Worm (Caenorhabditis elegans) whole organism, dauer: ENCODE results near the gene C52B9.19.
"Not testable (repeated sequence)": the region's sequence is repeated elsewhere in the genome, so short reads cannot be mapped to it uniquely, and the experiment has no call there.

Experiments used
- unc-62 ChIP-seq: sonication (generic microtip); optimal IDR thresholded peaks from 2 replicates; lab custom pipeline; 2017; ENCODE audit warnings: missing biosample characterization, missing genetic modification reagents, missing genetic modification characterization

C52B9.19 gene

ce11 chrX:4314939-4315338, 32.6 kb downstream of the C52B9.19 start:
- TF ChIP-seq unc-62, result no peak

ce11 chrX:4317095-4317494, 34.7 kb downstream of the C52B9.19 start:
- TF ChIP-seq unc-62, result no peak

- TF ChIP-seq unc-62, result no peak
Observed at ce11 chrX:4320563-4320962, 38.2 kb downstream of the C52B9.19 start, which contains the start of gene dop-6. Gene dop-6 (plus strand): TSS chrX:4320863.

ce11 chrX:4322847-4323455, 40.6 kb downstream of the C52B9.19 start:
- no peak for TF ChIP-seq unc-62

- no peak for TF ChIP-seq unc-62
Observed at ce11 chrX:4328816-4329215, 46.5 kb downstream of the C52B9.19 start, which contains the start of gene C24A8.5. Gene C24A8.5 (minus strand): TSS chrX:4328916.

- not testable (repeated sequence) for TF ChIP-seq unc-62
Observed at ce11 chrX:4332305-4332704, 50.0 kb downstream of the C52B9.19 start, which contains the start of gene C24A8.6. Gene C24A8.6 (minus strand): TSS chrX:4332405.
